Worm (Caenorhabditis elegans) whole organism, L2 larva: Measurements from ENCODE around the gene ugt-40.

Experiments
- ceh-82 ChIP-seq: fragments of 150-350 bp; optimal IDR thresholded peaks from 2 replicates; lab custom pipeline; 2014; ENCODE audit warnings: missing biosample characterization, missing genetic modification characterization
- fos-1 ChIP-seq: fragments of 150-350 bp; optimal IDR thresholded peaks from 2 replicates; lab custom pipeline; 2014; ENCODE audit warnings: missing biosample characterization, missing genetic modification characterization
- nhr-237 ChIP-seq: fragments of 150-350 bp; optimal IDR thresholded peaks from 2 replicates; lab custom pipeline; 2014; ENCODE audit warnings: missing biosample characterization, missing genetic modification characterization

ce11 chrV:7096811-7097210 is 45.0 kb downstream of the ugt-40 start:
- TF ChIP-seq nhr-237 (tag; lab: Kevin White, UChicago), result no peak
- TF ChIP-seq fos-1, result no peak
- TF ChIP-seq ceh-82 (tag; lab: Kevin White, UChicago), result no peak
